Fruit fly (Drosophila melanogaster) S2 (cell line): ENCODE results near the gene Kdm5.

ENCODE experiments used
- CG8478 ChIP-seq: fragments of >200 bp; optimal IDR thresholded peaks from 2 replicates; lab custom pipeline; 2018
- CTCF ChIP-seq, 2 experiments: fragments of >200 bp; optimal IDR thresholded peaks; 2 replicates each; lab custom pipeline; 2018

DNA sequence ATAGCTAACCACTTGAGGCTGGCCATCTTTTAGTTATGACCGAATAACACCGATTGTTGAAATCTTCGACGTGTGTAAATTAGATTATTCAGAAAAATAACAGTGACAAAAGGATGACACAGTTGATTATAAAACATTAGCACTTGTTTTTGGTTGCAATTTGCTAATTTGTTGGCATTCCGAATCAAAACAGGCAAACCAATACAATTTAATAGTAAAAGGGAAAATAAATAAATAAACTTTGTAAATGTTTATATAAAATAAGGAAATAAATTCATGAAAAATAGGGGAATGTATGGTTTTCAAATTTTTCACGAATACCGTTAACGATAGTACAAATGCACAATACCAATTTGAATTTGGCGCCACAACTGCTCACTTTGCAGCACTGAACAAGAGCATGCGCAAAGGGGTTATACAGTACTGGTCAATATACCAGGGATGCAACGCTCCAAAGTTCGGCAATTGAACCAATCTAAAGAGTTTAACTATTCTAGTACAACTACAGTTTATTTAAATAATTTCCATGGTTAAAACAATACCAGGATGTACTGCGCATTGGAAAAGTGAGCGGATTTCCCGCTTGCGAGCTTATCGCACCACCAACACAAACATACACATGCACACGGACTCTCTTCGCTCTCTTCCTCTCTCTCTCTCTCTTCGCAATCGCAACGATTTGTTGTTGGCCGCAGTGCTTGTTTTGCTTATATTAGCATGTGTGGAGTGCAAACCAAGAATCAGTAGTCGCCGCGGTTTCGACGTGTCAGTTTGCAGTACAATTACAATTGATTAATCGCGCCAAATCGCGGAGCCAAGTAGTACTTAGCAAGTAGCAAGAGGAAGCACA is 55.8 kb downstream of the Kdm5 start, which contains the start of the genes Sfp26Ad and Gpdh1:
- TF ChIP-seq CG8478: no peak
- no peak for TF ChIP-seq CTCF (optimal IDR thresholded peaks at IDR 0.05; lab: Kevin White, UChicago)
